Worm (Caenorhabditis elegans) whole organism, L4 larva: ENCODE measurements around the gene F14F7.5.
A peak's percentile ranks its signal among the peaks of the same experiment; 100 is the strongest.

ENCODE experiments used
- D1046.2 ChIP-seq: fragments of 200-800 bp; sonication (Bioruptor generic); IDR thresholded peaks from 2 replicates; pipeline ENCODE4 v1.3.6; 2022; ENCODE audit warnings: missing genetic modification characterization, missing compliant biosample characterization
- F26F4.8 ChIP-seq: fragments of 200-800 bp; sonication (Bioruptor generic); conservative IDR thresholded peaks from 2 replicates; pipeline ENCODE4 v1.3.6; 2022; ENCODE audit warnings: missing genetic modification characterization, missing compliant biosample characterization
- F37D6.2 ChIP-seq: sonication (generic microtip); optimal IDR thresholded peaks from 2 replicates; lab custom pipeline; 2016; ENCODE audit warnings: mild to moderate bottlenecking, missing genetic modification characterization, missing compliant biosample characterization
- F49E8.2 ChIP-seq: sonication (generic microtip); optimal IDR thresholded peaks from 2 replicates; lab custom pipeline; 2016; ENCODE audit warnings: missing compliant biosample characterization, mild to moderate bottlenecking, missing genetic modification characterization, borderline replicate concordance
- R02D3.7 ChIP-seq: fragments of 150-350 bp; sonication (generic microtip); optimal IDR thresholded peaks from 3 replicates; lab custom pipeline; 2014; ENCODE audit warnings: missing biosample characterization, missing genetic modification characterization
- Y48G9A.11 ChIP-seq: fragments of 200-800 bp; sonication (Bioruptor generic); IDR thresholded peaks from 2 replicates; pipeline ENCODE4 v1.3.6; 2022; ENCODE audit warnings: missing genetic modification reagents, missing genetic modification characterization, missing compliant biosample characterization
- Y75B8A.6 ChIP-seq: fragments of 200-800 bp; sonication (Bioruptor generic); IDR thresholded peaks from 2 replicates; pipeline ENCODE4 v1.3.6; 2022; ENCODE audit warnings: missing genetic modification reagents, missing genetic modification characterization, missing compliant biosample characterization
- ZK337.2 ChIP-seq: fragments of 200-800 bp; sonication (Bioruptor generic); IDR thresholded peaks from 2 replicates; pipeline ENCODE4 v1.3.6; 2022; ENCODE audit warnings: missing genetic modification reagents, missing genetic modification characterization, missing compliant biosample characterization
- ZK546.5 ChIP-seq, 2 experiments: sonication (generic microtip); optimal IDR thresholded peaks; 2 replicates each; lab custom pipeline; 2017; ENCODE audit warnings: missing biosample characterization in 2 of 2, missing genetic modification characterization in 2 of 2
- aly-2 ChIP-seq: sonication (generic microtip); optimal IDR thresholded peaks from 2 replicates; lab custom pipeline; 2018; ENCODE audit warnings: missing biosample characterization, missing genetic modification characterization
- arid-1 ChIP-seq: fragments of 200-800 bp; sonication (Bioruptor generic); conservative IDR thresholded peaks from 2 replicates; pipeline ENCODE4 v1.3.6; 2022; ENCODE audit warnings: missing genetic modification reagents, missing genetic modification characterization, missing compliant biosample characterization
- attf-4 ChIP-seq: sonication (generic microtip); optimal IDR thresholded peaks from 3 replicates; lab custom pipeline; 2017; ENCODE audit warnings: missing biosample characterization, missing genetic modification characterization
- ceh-20 ChIP-seq: fragments of 200-800 bp; sonication (Bioruptor generic); IDR thresholded peaks from 2 replicates; pipeline ENCODE4 v1.3.6; 2022; ENCODE audit warnings: missing genetic modification reagents, missing genetic modification characterization, missing compliant biosample characterization
- ceh-28 ChIP-seq: fragments of 150-350 bp; optimal IDR thresholded peaks from 2 replicates; lab custom pipeline; 2014; ENCODE audit warnings: missing biosample characterization, missing genetic modification reagents, missing genetic modification characterization
- ceh-32 ChIP-seq: sonication (generic microtip); optimal IDR thresholded peaks from 2 replicates; lab custom pipeline; 2016; ENCODE audit warnings: mild to moderate bottlenecking, missing genetic modification characterization, missing compliant biosample characterization; ENCODE audit not compliant: poor library complexity
- ctbp-1 ChIP-seq: fragments of 200-800 bp; sonication (Bioruptor generic); IDR thresholded peaks from 2 replicates; pipeline ENCODE4 v1.3.6; 2022; ENCODE audit warnings: missing genetic modification reagents, missing genetic modification characterization, missing compliant biosample characterization
- daf-12 ChIP-seq: fragments of 150-350 bp; optimal IDR thresholded peaks from 2 replicates; lab custom pipeline; 2014; ENCODE audit warnings: missing biosample characterization, missing genetic modification reagents, missing genetic modification characterization
- daf-16 ChIP-seq, 3 experiments: sonication (generic microtip); optimal IDR thresholded peaks; 2 replicates each; lab custom pipeline; 2016 to 2017; ENCODE audit warnings: missing genetic modification characterization in 3 of 3, missing genetic modification reagents in 3 of 3, mild to moderate bottlenecking in 2 of 3, missing compliant biosample characterization in 2 of 3, missing biosample characterization in 1 of 3, moderate library complexity in 1 of 3
- dmd-6 ChIP-seq: fragments of 200-800 bp; sonication (Bioruptor generic); IDR thresholded peaks from 2 replicates; pipeline ENCODE4 v1.3.6; 2022; ENCODE audit warnings: missing genetic modification reagents, missing genetic modification characterization, missing compliant biosample characterization
- dmd-8 ChIP-seq: fragments of 200-800 bp; sonication (Bioruptor generic); IDR thresholded peaks from 2 replicates; pipeline ENCODE4 v1.3.6; 2022; ENCODE audit warnings: missing genetic modification characterization, missing compliant biosample characterization
- dpl-1 ChIP-seq: fragments of 150-350 bp; optimal IDR thresholded peaks from 2 replicates; lab custom pipeline; 2014; ENCODE audit warnings: missing biosample characterization, missing genetic modification reagents, missing genetic modification characterization
- duxl-1 ChIP-seq: sonication (generic microtip); optimal IDR thresholded peaks from 2 replicates; lab custom pipeline; 2016; ENCODE audit warnings: mild to moderate bottlenecking, missing genetic modification characterization, moderate library complexity, missing compliant biosample characterization; ENCODE audit not compliant: poor library complexity
- fos-1 ChIP-seq: fragments of 150-350 bp; optimal IDR thresholded peaks from 2 replicates; lab custom pipeline; 2014; ENCODE audit warnings: missing biosample characterization, missing genetic modification characterization
- gei-8 ChIP-seq: fragments of 200-800 bp; sonication (Bioruptor generic); optimal IDR thresholded peaks from 2 replicates; lab custom pipeline; 2018; ENCODE audit warnings: mild to moderate bottlenecking, missing genetic modification characterization, missing compliant biosample characterization
- hlh-11 ChIP-seq: fragments of 200-800 bp; sonication (Bioruptor generic); optimal IDR thresholded peaks from 2 replicates; lab custom pipeline; 2018; ENCODE audit warnings: mild to moderate bottlenecking, missing genetic modification characterization, missing compliant biosample characterization
- hlh-30 ChIP-seq: sonication (generic microtip); optimal IDR thresholded peaks from 2 replicates; lab custom pipeline; 2017; ENCODE audit warnings: antibody characterized with exemption, mild to moderate bottlenecking, missing genetic modification characterization, missing compliant biosample characterization; ENCODE audit not compliant: insufficient read depth
- lin-1 ChIP-seq: fragments of 200-800 bp; sonication (Bioruptor generic); IDR thresholded peaks from 2 replicates; pipeline ENCODE4 v1.3.6; 2022; ENCODE audit warnings: missing genetic modification reagents, missing genetic modification characterization, missing compliant biosample characterization
- lsy-2 ChIP-seq, 2 experiments: fragments of 150-350 bp in 1 of 2; sonication (generic microtip) in 1 of 2; optimal IDR thresholded peaks; 2 replicates each; lab custom pipeline; 2014 to 2017; ENCODE audit warnings: missing biosample characterization in 2 of 2, missing genetic modification characterization in 2 of 2
- madf-5 ChIP-seq, 2 experiments: fragments of 200-800 bp; sonication (Bioruptor generic); IDR thresholded peaks; 2 replicates each; pipeline ENCODE4 v1.3.6; 2022; ENCODE audit warnings: missing compliant biosample characterization in 2 of 2, missing genetic modification characterization in 2 of 2
- mdl-1 ChIP-seq, 2 experiments: fragments of 150-350 bp in 1 of 2; sonication (generic microtip) in 1 of 2; optimal IDR thresholded peaks; 2 replicates each; lab custom pipeline; 2014 to 2017; ENCODE audit warnings: missing biosample characterization in 2 of 2, missing genetic modification characterization in 2 of 2
- mdt-29 ChIP-seq: fragments of 200-800 bp; sonication (Bioruptor generic); IDR thresholded peaks from 2 replicates; pipeline ENCODE4 v1.3.6; 2022; ENCODE audit warnings: missing genetic modification reagents, missing genetic modification characterization, missing compliant biosample characterization
- mep-1 ChIP-seq: fragments of 150-350 bp; sonication (generic microtip); optimal IDR thresholded peaks from 3 replicates; lab custom pipeline; 2014; ENCODE audit warnings: missing biosample characterization, missing genetic modification characterization
- nhr-25 ChIP-seq: sonication (generic microtip); optimal IDR thresholded peaks from 2 replicates; lab custom pipeline; 2017; ENCODE audit warnings: missing genetic modification characterization, mild to moderate bottlenecking, missing compliant biosample characterization, antibody characterized with exemption, moderate library complexity, borderline replicate concordance; ENCODE audit not compliant: insufficient read depth
- nhr-28 ChIP-seq: fragments of 150-350 bp; optimal IDR thresholded peaks from 2 replicates; lab custom pipeline; 2014; ENCODE audit warnings: missing biosample characterization, missing genetic modification characterization
- nhr-6 ChIP-seq: fragments of 150-350 bp; optimal IDR thresholded peaks from 2 replicates; lab custom pipeline; 2014; ENCODE audit warnings: missing biosample characterization, missing genetic modification characterization
- saeg-2 ChIP-seq: fragments of 200-800 bp; sonication (Bioruptor generic); IDR thresholded peaks from 2 replicates; pipeline ENCODE4 v1.3.6; 2022; ENCODE audit warnings: missing genetic modification reagents, missing genetic modification characterization, missing compliant biosample characterization
- skn-1 ChIP-seq: fragments of 150-350 bp; optimal IDR thresholded peaks from 2 replicates; lab custom pipeline; 2014; ENCODE audit warnings: missing biosample characterization, missing genetic modification characterization
- snpc-1.2 ChIP-seq: fragments of 200-800 bp; sonication (Bioruptor generic); IDR thresholded peaks from 2 replicates; pipeline ENCODE4 v1.3.6; 2022; ENCODE audit warnings: missing genetic modification reagents, missing genetic modification characterization, missing compliant biosample characterization
- snpc-4 ChIP-seq: fragments of 150-350 bp; optimal IDR thresholded peaks from 2 replicates; lab custom pipeline; 2014; ENCODE audit warnings: missing biosample characterization, missing genetic modification characterization
- spr-1 ChIP-seq: sonication (generic microtip); optimal IDR thresholded peaks from 2 replicates; lab custom pipeline; 2016; ENCODE audit warnings: mild to moderate bottlenecking, missing genetic modification characterization, missing compliant biosample characterization
- spr-3 ChIP-seq: fragments of 200-800 bp; sonication (Bioruptor generic); optimal IDR thresholded peaks from 2 replicates; lab custom pipeline; 2018; ENCODE audit warnings: mild to moderate bottlenecking, missing genetic modification characterization, missing compliant biosample characterization
- unc-39 ChIP-seq: sonication (generic microtip); optimal IDR thresholded peaks from 2 replicates; lab custom pipeline; 2017; ENCODE audit warnings: missing biosample characterization, missing genetic modification characterization
- unc-62 ChIP-seq, 3 experiments: fragments of 150-350 bp in 1 of 3; sonication (generic microtip); optimal IDR thresholded peaks in 2 of 3; peaks in 1 of 3; 1 replicate in 1 of 3; 2 replicates in 2 of 3; lab custom pipeline; 2014 to 2017; ENCODE audit warnings: missing biosample characterization in 3 of 3, missing genetic modification characterization in 3 of 3, missing genetic modification reagents in 3 of 3, missing genotype in 1 of 3
- ztf-11 ChIP-seq: fragments of 150-350 bp; optimal IDR thresholded peaks from 2 replicates; lab custom pipeline; 2014; ENCODE audit warnings: missing biosample characterization, missing genetic modification characterization
- ztf-7 ChIP-seq: fragments of 150-350 bp; optimal IDR thresholded peaks from 2 replicates; lab custom pipeline; 2014; ENCODE audit warnings: missing biosample characterization, missing genetic modification characterization

The F14F7.5 gene

DNA sequence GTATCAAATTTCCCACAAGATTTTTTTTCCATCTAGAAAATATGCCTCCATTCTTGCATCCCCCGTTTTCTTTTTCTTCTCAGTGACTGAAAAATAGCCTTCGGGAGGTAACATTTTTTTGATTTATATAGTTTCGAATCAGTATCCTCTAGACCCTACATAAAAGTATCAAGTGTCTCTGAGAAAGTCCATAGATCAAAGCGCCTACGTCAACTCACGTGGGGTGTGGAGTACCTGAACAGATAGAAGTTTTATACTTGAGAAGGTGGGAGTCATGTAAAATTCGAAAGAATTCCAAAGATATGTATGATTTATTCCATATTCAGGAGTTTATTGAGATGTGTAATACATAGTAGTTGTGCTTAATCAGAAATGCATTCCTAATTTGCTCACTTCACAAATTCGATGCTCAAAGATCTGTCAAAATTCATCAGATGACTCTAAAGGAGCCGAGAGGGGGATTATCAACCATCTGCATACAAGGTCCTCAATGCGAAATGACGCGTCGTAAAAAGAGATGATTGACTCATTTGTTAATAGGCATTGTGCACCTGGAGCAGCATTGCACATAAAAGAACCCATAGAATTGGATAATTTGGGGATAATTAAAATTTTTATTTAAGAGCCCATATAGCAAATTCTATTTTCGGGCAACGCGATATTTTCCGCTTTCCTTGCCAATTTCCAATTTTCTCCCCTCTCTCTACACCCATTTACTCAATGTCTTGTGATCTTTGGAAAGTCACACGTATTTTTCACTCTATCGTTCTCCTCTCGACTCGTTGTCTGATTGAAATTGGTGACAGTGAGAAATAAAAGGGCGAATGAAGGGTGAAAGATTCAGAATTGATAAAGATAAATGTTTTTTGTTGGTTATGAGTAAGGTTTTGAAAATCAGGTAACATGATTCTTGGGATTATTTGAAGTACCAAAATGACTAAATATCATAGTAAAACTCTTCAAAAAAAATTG, 32.7 kb downstream of the F14F7.5 start (continued):
- TF ChIP-seq ztf-7 (tag; lab: Kevin White, UChicago) (no peak), ceh-20 (GFP tag; lab: Robert Waterston, UW) (no peak), snpc-4 (tag; lab: Kevin White, UChicago) (no peak), arid-1 (no peak), nhr-6 (tag; lab: Kevin White, UChicago) (no peak), ztf-11 (tag; lab: Kevin White, UChicago) (no peak), ctbp-1 (GFP tag; lab: Robert Waterston, UW) (no peak), madf-5 (GFP tag; IDR thresholded peaks at IDR 0.05; lab: Robert Waterston, UW) (no peak), hlh-11 (no peak), gei-8 (GFP tag; lab: Kevin White, UChicago) (no peak), lin-1 (GFP tag; lab: Robert Waterston, UW) (0 out of 2 replicates have a peak, but pooled peaks have one; percentile 48), Y75B8A.6 (no peak), dpl-1 (GFP tag; lab: Kevin White, UChicago) (no peak), fos-1 (tag; lab: Kevin White, UChicago) (no peak), daf-12 (no peak), ceh-28 (tag; lab: Kevin White, UChicago) (no peak), unc-62 (GFP tag; optimal IDR thresholded peaks at IDR 0.05 in 1 of 2; lab: Kevin White, UChicago) (no peak), unc-62 (tag; optimal IDR thresholded peaks at IDR 0.05; lab: Kevin White, UChicago) (no peak), dmd-6 (GFP tag; lab: Robert Waterston, UW) (no peak), daf-16 (GFP tag; optimal IDR thresholded peaks at IDR 0.05; lab: Kevin White, UChicago) (no peak), daf-16 (tag; optimal IDR thresholded peaks at IDR 0.05; lab: Kevin White, UChicago) (no peak), mdl-1 (tag; optimal IDR thresholded peaks at IDR 0.05; lab: Kevin White, UChicago) (peak in 1 of 2 experiments; percentile 20), F37D6.2 (no peak), D1046.2 (GFP tag; lab: Robert Waterston, UW) (no peak), mep-1 (tag; lab: Kevin White, UChicago) (peak; percentile 22), ZK546.5 (tag; optimal IDR thresholded peaks at IDR 0.05; lab: Kevin White, UChicago) (no peak), skn-1 (tag; lab: Kevin White, UChicago) (no peak), unc-39 (tag; lab: Kevin White, UChicago) (no peak), saeg-2 (GFP tag; lab: Robert Waterston, UW) (no peak), spr-3 (no peak), dmd-8 (GFP tag; lab: Robert Waterston, UW) (no peak), nhr-25 (tag; lab: Kevin White, UChicago) (no peak), snpc-1.2 (GFP tag; lab: Robert Waterston, UW) (no peak), nhr-28 (tag; lab: Kevin White, UChicago) (peak; percentile 11), R02D3.7 (tag; lab: Kevin White, UChicago) (no peak), attf-4 (tag; lab: Kevin White, UChicago) (no peak), F26F4.8 (no peak), mdt-29 (GFP tag; lab: Robert Waterston, UW) (no peak), ZK337.2 (GFP tag; lab: Robert Waterston, UW) (no peak), lsy-2 (tag; optimal IDR thresholded peaks at IDR 0.05; lab: Kevin White, UChicago) (peak in 1 of 2 experiments; percentile 36), hlh-30 (tag; lab: Kevin White, UChicago) (peak; percentile 89), spr-1 (tag; lab: Kevin White, UChicago) (no peak), ceh-32 (tag; lab: Kevin White, UChicago) (no peak), duxl-1 (tag; lab: Kevin White, UChicago) (no peak), F49E8.2 (tag; lab: Kevin White, UChicago) (no peak), Y48G9A.11 (GFP tag; lab: Robert Waterston, UW) (no peak), aly-2 (no peak)
